Fruit fly (Drosophila melanogaster) whole organism, embryonic: Measurements from ENCODE around the gene Men.

Experiments used
- BEAF-32 ChIP-seq: fragments of 200-800 bp; sonication (Bioruptor generic); optimal IDR thresholded peaks from 3 replicates; lab custom pipeline; 2017; ENCODE audit warnings: missing biosample characterization, missing genetic modification characterization, mild to moderate bottlenecking, moderate library complexity, missing genetic modification reagents
- Bdp1 ChIP-seq: fragments of 200-800 bp; sonication (Bioruptor generic); optimal IDR thresholded peaks from 3 replicates; lab custom pipeline; 2016; ENCODE audit warnings: missing biosample characterization, missing genetic modification characterization
- C15 ChIP-seq: fragments of 200-800 bp; sonication (Bioruptor generic); IDR thresholded peaks from 3 replicates; pipeline ENCODE4 v1.3.6; 2022; ENCODE audit warnings: missing biosample characterization, missing genetic modification characterization
- CG11695 ChIP-seq: fragments of 200-800 bp; sonication (Bioruptor generic); IDR thresholded peaks from 3 replicates; pipeline ENCODE4 v1.3.6; 2022; ENCODE audit warnings: missing biosample characterization, missing genetic modification characterization
- CG11696 ChIP-seq: fragments of 200-800 bp; sonication (Bioruptor generic); IDR thresholded peaks from 2 replicates; pipeline ENCODE4 v1.3.6; 2022; ENCODE audit warnings: missing biosample characterization, missing genetic modification characterization
- CG12219 ChIP-seq: fragments of 200-800 bp; sonication (Bioruptor generic); optimal IDR thresholded peaks from 3 replicates; lab custom pipeline; 2018; ENCODE audit warnings: missing biosample characterization, mild to moderate bottlenecking, missing genetic modification characterization
- CG12236 ChIP-seq: fragments of 200-800 bp; sonication (Bioruptor generic); optimal IDR thresholded peaks from 2 replicates; lab custom pipeline; 2016; ENCODE audit warnings: missing biosample characterization, missing genetic modification characterization
- CG12391 ChIP-seq: fragments of 200-800 bp; sonication (Bioruptor generic); optimal IDR thresholded peaks from 3 replicates; lab custom pipeline; 2018; ENCODE audit warnings: missing biosample characterization, mild to moderate bottlenecking, missing genetic modification characterization, moderate library complexity
- CG12659 ChIP-seq: fragments of 200-800 bp; sonication (Bioruptor generic); optimal IDR thresholded peaks from 3 replicates; lab custom pipeline; 2017; ENCODE audit warnings: mild to moderate bottlenecking, missing biosample characterization, missing genetic modification reagents, missing genetic modification characterization
- CG12769 ChIP-seq: fragments of 200-800 bp; sonication (Bioruptor generic); optimal IDR thresholded peaks from 2 replicates; lab custom pipeline; 2019; ENCODE audit warnings: missing biosample characterization, mild to moderate bottlenecking, missing genetic modification characterization, moderate library complexity
- CG14050 ChIP-seq: fragments of 200-800 bp; sonication (Bioruptor generic); IDR thresholded peaks from 3 replicates; pipeline ENCODE4 v1.3.6; 2022; ENCODE audit warnings: missing biosample characterization, missing genetic modification characterization
- CG14965 ChIP-seq: fragments of 200-800 bp; sonication (Bioruptor generic); optimal IDR thresholded peaks from 2 replicates; lab custom pipeline; 2016; ENCODE audit warnings: missing biosample characterization, missing genetic modification characterization, borderline replicate concordance
- CG15011 ChIP-seq: fragments of 200-800 bp; sonication (Bioruptor generic); optimal IDR thresholded peaks from 3 replicates; lab custom pipeline; 2018; ENCODE audit warnings: missing biosample characterization, mild to moderate bottlenecking, missing genetic modification characterization
- CG15479 ChIP-seq: fragments of 200-800 bp; sonication (Bioruptor generic); optimal IDR thresholded peaks from 3 replicates; lab custom pipeline; 2019; ENCODE audit warnings: missing biosample characterization, mild to moderate bottlenecking, missing genetic modification characterization, moderate library complexity
- CG1647 ChIP-seq: fragments of 200-800 bp; sonication (Bioruptor generic); optimal IDR thresholded peaks from 3 replicates; lab custom pipeline; 2016; ENCODE audit warnings: missing biosample characterization, missing genetic modification characterization
- CG16813 ChIP-seq: fragments of 200-800 bp; sonication (Bioruptor generic); IDR thresholded peaks from 3 replicates; pipeline ENCODE4 v1.3.6; 2022; ENCODE audit warnings: missing biosample characterization, missing genetic modification characterization; ENCODE audit not compliant: partially characterized antibody
- CG18262 ChIP-seq: fragments of 200-800 bp; optimal IDR thresholded peaks from 3 replicates; lab custom pipeline; 2019; ENCODE audit warnings: missing biosample characterization, mild to moderate bottlenecking, missing genetic modification characterization, moderate library complexity
- CG2202 ChIP-seq: fragments of 200-800 bp; sonication (Bioruptor generic); optimal IDR thresholded peaks from 2 replicates; lab custom pipeline; 2018; ENCODE audit warnings: missing biosample characterization, mild to moderate bottlenecking, missing genetic modification characterization
- CG31224 ChIP-seq: fragments of 200-800 bp; sonication (Bioruptor generic); IDR thresholded peaks from 2 replicates; pipeline ENCODE4 v1.3.6; 2022; ENCODE audit warnings: missing biosample characterization, missing genetic modification characterization
- CG31388 ChIP-seq: fragments of 200-800 bp; sonication (Bioruptor generic); optimal IDR thresholded peaks from 2 replicates; lab custom pipeline; 2016; ENCODE audit warnings: missing biosample characterization, missing genetic modification characterization
- CG31441 ChIP-seq: fragments of 200-800 bp; sonication (Bioruptor generic); IDR thresholded peaks from 2 replicates; pipeline ENCODE4 v1.3.6; 2022; ENCODE audit warnings: missing biosample characterization, missing genetic modification characterization
- CG7839 ChIP-seq: fragments of 200-800 bp; sonication (Bioruptor generic); optimal IDR thresholded peaks from 3 replicates; lab custom pipeline; 2018; ENCODE audit warnings: missing biosample characterization, mild to moderate bottlenecking, missing genetic modification characterization, moderate library complexity
- CG9437 ChIP-seq: fragments of 200-800 bp; sonication (Bioruptor generic); optimal IDR thresholded peaks from 2 replicates; lab custom pipeline; 2018; ENCODE audit warnings: missing biosample characterization, mild to moderate bottlenecking, missing genetic modification characterization
- CG9727 ChIP-seq: fragments of 200-800 bp; sonication (Bioruptor generic); optimal IDR thresholded peaks from 3 replicates; lab custom pipeline; 2017; ENCODE audit warnings: missing biosample characterization, mild to moderate bottlenecking, missing genetic modification characterization
- CG9797 ChIP-seq: fragments of 200-800 bp; sonication (Bioruptor generic); optimal IDR thresholded peaks from 3 replicates; lab custom pipeline; 2018; ENCODE audit warnings: missing biosample characterization, mild to moderate bottlenecking, missing genetic modification characterization
- CG9932 ChIP-seq: fragments of 200-800 bp; sonication (Bioruptor generic); IDR thresholded peaks from 2 replicates; pipeline ENCODE4 v1.3.6; 2022; ENCODE audit warnings: missing biosample characterization, missing genetic modification characterization
- Ets65A ChIP-seq: fragments of 200-800 bp; sonication (Bioruptor generic); peaks from one replicate; lab custom pipeline; 2016; ENCODE audit warnings: missing biosample characterization, missing genetic modification characterization
- Fer3 ChIP-seq: fragments of 200-800 bp; sonication (Bioruptor generic); optimal IDR thresholded peaks from 2 replicates; lab custom pipeline; 2018; ENCODE audit warnings: missing biosample characterization, mild to moderate bottlenecking, missing genetic modification characterization, moderate library complexity
- Hey ChIP-seq: fragments of 200-800 bp; sonication (Bioruptor generic); optimal IDR thresholded peaks from 3 replicates; lab custom pipeline; 2018; ENCODE audit warnings: missing biosample characterization, mild to moderate bottlenecking, missing genetic modification characterization
- Lpt ChIP-seq: fragments of >200 bp; optimal IDR thresholded peaks from 2 replicates; lab custom pipeline; 2018; ENCODE audit warnings: missing biosample characterization, missing genetic modification characterization
- Max ChIP-seq: fragments of 200-800 bp; sonication (Bioruptor generic); optimal IDR thresholded peaks from 2 replicates; lab custom pipeline; 2016; ENCODE audit warnings: missing biosample characterization, mild to moderate bottlenecking, missing genetic modification characterization
- Mes4 ChIP-seq: fragments of 200-800 bp; sonication (Bioruptor generic); optimal IDR thresholded peaks from 2 replicates; lab custom pipeline; 2016; ENCODE audit warnings: missing biosample characterization, missing genetic modification characterization
- NC2β ChIP-seq: fragments of 200-800 bp; sonication (Bioruptor generic); optimal IDR thresholded peaks from 2 replicates; lab custom pipeline; 2016; ENCODE audit warnings: missing biosample characterization, missing genetic modification characterization
- Taf1 ChIP-seq: fragments of 200-800 bp; sonication (Bioruptor generic); IDR thresholded peaks from 2 replicates; pipeline ENCODE4 v1.3.6; 2022; ENCODE audit warnings: missing biosample characterization, missing genetic modification characterization
- Xbp1 ChIP-seq: fragments of 200-800 bp; sonication (Bioruptor generic); optimal IDR thresholded peaks from 3 replicates; lab custom pipeline; 2016; ENCODE audit warnings: missing biosample characterization, mild to moderate bottlenecking, missing genetic modification characterization
- crc ChIP-seq: fragments of 200-800 bp; sonication (Bioruptor generic); optimal IDR thresholded peaks from 2 replicates; lab custom pipeline; 2016; ENCODE audit warnings: missing biosample characterization, missing genetic modification characterization
- dm ChIP-seq: fragments of 200-800 bp; sonication (Bioruptor generic); optimal IDR thresholded peaks from 3 replicates; lab custom pipeline; 2016; ENCODE audit warnings: missing biosample characterization, missing genetic modification characterization
- dpn ChIP-seq, 2 experiments: fragments of 200-800 bp; sonication (Bioruptor generic); optimal IDR thresholded peaks; 3 replicates each; lab custom pipeline; 2016; ENCODE audit warnings: missing biosample characterization in 2 of 2, missing genetic modification characterization in 2 of 2
- dysf ChIP-seq: fragments of 200-800 bp; sonication (Bioruptor generic); IDR thresholded peaks from 3 replicates; pipeline ENCODE4 v1.3.6; 2022; ENCODE audit warnings: missing biosample characterization, missing genetic modification characterization
- en ChIP-seq: fragments of 200-800 bp; sonication (Bioruptor generic); optimal IDR thresholded peaks from 2 replicates; lab custom pipeline; 2016; ENCODE audit warnings: missing biosample characterization, missing genetic modification characterization
- gfzf ChIP-seq: fragments of 200-800 bp; sonication (Bioruptor generic); optimal IDR thresholded peaks from 2 replicates; lab custom pipeline; 2016; ENCODE audit warnings: missing biosample characterization, mild to moderate bottlenecking, missing genetic modification characterization, moderate library complexity
- ham ChIP-seq: fragments of 200-800 bp; sonication (Bioruptor generic); IDR thresholded peaks from 2 replicates; pipeline ENCODE4 v1.3.6; 2022; ENCODE audit warnings: missing biosample characterization, missing genetic modification characterization
- klu ChIP-seq: fragments of 200-800 bp; sonication (Bioruptor generic); IDR thresholded peaks from 2 replicates; pipeline ENCODE4 v1.3.6; 2022; ENCODE audit warnings: missing biosample characterization, missing genetic modification characterization
- onecut ChIP-seq: fragments of 200-800 bp; sonication (Bioruptor generic); IDR thresholded peaks from 2 replicates; pipeline ENCODE4 v1.3.6; 2022; ENCODE audit warnings: missing biosample characterization, missing genetic modification characterization
- rib ChIP-seq: fragments of 200-800 bp; sonication (Bioruptor generic); IDR thresholded peaks from 2 replicates; pipeline ENCODE4 v1.3.6; 2022; ENCODE audit warnings: missing biosample characterization, missing genetic modification characterization
- sima ChIP-seq: fragments of 200-800 bp; sonication (Bioruptor generic); optimal IDR thresholded peaks from 2 replicates; lab custom pipeline; 2016; ENCODE audit warnings: missing biosample characterization, missing genetic modification characterization
- slp2 ChIP-seq: fragments of 200-800 bp; sonication (Bioruptor generic); optimal IDR thresholded peaks from 2 replicates; lab custom pipeline; 2016; ENCODE audit warnings: missing biosample characterization, missing genetic modification characterization
- sna ChIP-seq: fragments of 200-800 bp; sonication (Bioruptor generic); IDR thresholded peaks from 2 replicates; pipeline ENCODE4 v1.3.6; 2022; ENCODE audit warnings: missing biosample characterization, missing genetic modification characterization; ENCODE audit not compliant: partially characterized antibody
- tio ChIP-seq: fragments of 200-800 bp; sonication (Bioruptor generic); optimal IDR thresholded peaks from 2 replicates; lab custom pipeline; 2017; ENCODE audit warnings: missing biosample characterization, missing genetic modification characterization, inconsistent platforms
- tll ChIP-seq, 2 experiments: fragments of 200-800 bp in 1 of 2; fragments of >200 bp in 1 of 2; sonication (Bioruptor generic) in 1 of 2; optimal IDR thresholded peaks; 2 replicates each; lab custom pipeline; 2017 to 2019; ENCODE audit warnings: missing biosample characterization in 2 of 2, missing genetic modification characterization in 2 of 2, mild to moderate bottlenecking in 1 of 2, moderate library complexity in 1 of 2
- ttk ChIP-seq: fragments of 200-800 bp; sonication (Bioruptor generic); IDR thresholded peaks from 2 replicates; pipeline ENCODE4 v2.1.2; 2022; ENCODE audit warnings: missing biosample characterization, missing genetic modification characterization
- unpg ChIP-seq: fragments of 200-800 bp; sonication (Bioruptor generic); optimal IDR thresholded peaks from 3 replicates; lab custom pipeline; 2018; ENCODE audit warnings: missing biosample characterization, mild to moderate bottlenecking, missing genetic modification characterization, moderate library complexity

The Men gene

DNA sequence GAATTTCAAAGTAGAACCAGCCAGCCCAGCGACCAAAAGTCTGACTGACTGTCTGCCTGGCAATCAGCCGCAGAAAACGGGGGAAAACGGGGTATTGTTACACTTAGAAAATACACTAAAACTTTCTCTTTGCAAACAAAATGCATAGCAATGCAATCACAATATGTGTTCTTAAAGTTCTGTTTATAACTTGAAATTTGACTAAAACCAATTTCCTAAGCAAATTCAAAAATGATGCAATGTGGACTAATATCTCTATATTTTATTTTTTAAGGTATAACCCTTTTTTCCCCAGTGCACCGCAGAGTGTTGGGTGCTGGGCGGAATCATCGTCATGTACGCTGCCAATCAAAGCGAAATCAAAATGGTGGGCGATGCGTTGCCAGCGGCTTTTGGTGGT, 28.8 kb upstream of the Men start (continued):
- TF ChIP-seq crc (GFP tag; lab: Kevin White, UChicago), result no peak
- TF ChIP-seq CG12236 (GFP tag; lab: Kevin White, UChicago), result no peak
- TF ChIP-seq tio (GFP tag; lab: Kevin White, UChicago), result peak; percentile 17
- TF ChIP-seq CG9932 (GFP tag; lab: Robert Waterston, UW), result 0 out of 2 replicates have a peak, but pooled peaks have one; percentile 11
- no peak for TF ChIP-seq CG12659 (GFP tag; lab: Kevin White, UChicago)
- TF ChIP-seq klu (GFP tag; lab: Robert Waterston, UW), result no peak
- TF ChIP-seq ham, result no peak
- TF ChIP-seq Hey, result no peak
- peak; percentile 51 for TF ChIP-seq CG7839 (tag; lab: Kevin White, UChicago)
- TF ChIP-seq sima (GFP tag; lab: Kevin White, UChicago), result no peak
- peak; percentile 28 for TF ChIP-seq Ets65A (GFP tag; lab: Kevin White, UChicago)
- TF ChIP-seq CG15011 (GFP tag; lab: Kevin White, UChicago), result peak; percentile 2
- TF ChIP-seq Bdp1 (GFP tag; lab: Kevin White, UChicago), result no peak
- no peak for TF ChIP-seq CG18262 (tag; lab: Kevin White, UChicago)
- no peak for TF ChIP-seq NC2β (GFP tag; lab: Kevin White, UChicago)
- TF ChIP-seq CG11696 (GFP tag; lab: Robert Waterston, UW), result no peak
- TF ChIP-seq CG9797 (GFP tag; lab: Kevin White, UChicago), result no peak
- TF ChIP-seq CG11695 (GFP tag; lab: Robert Waterston, UW), result no peak
- TF ChIP-seq CG12391, result no peak
- peak; percentile 35; the same call in 1 of the 2 replicates for TF ChIP-seq ttk
- TF ChIP-seq CG14965 (GFP tag; lab: Kevin White, UChicago), result no peak
- no peak for TF ChIP-seq Lpt
- no peak for TF ChIP-seq C15 (GFP tag; lab: Robert Waterston, UW)
- TF ChIP-seq en (GFP tag; lab: Kevin White, UChicago), result no peak
- TF ChIP-seq gfzf, result no peak
- no peak for TF ChIP-seq CG31388
- no peak for TF ChIP-seq Mes4 (GFP tag; lab: Kevin White, UChicago)
- TF ChIP-seq Fer3 (tag; lab: Kevin White, UChicago), result peak; percentile 22
- TF ChIP-seq dm (GFP tag; lab: Kevin White, UChicago), result no peak
- 0 out of 3 replicates have a peak, but pooled peaks have one; percentile 38 for TF ChIP-seq dysf (GFP tag; lab: Robert Waterston, UW)
- peak; percentile 14; the same call in 1 of the 3 replicates for TF ChIP-seq CG14050 (GFP tag; lab: Robert Waterston, UW)
- TF ChIP-seq CG12769 (tag; lab: Kevin White, UChicago), result no peak
- TF ChIP-seq rib, result no peak
- no peak for TF ChIP-seq tll (GFP tag; optimal IDR thresholded peaks at IDR 0.05; lab: Kevin White, UChicago)
- no peak for TF ChIP-seq sna
- TF ChIP-seq CG31224, result no peak
- TF ChIP-seq Xbp1 (GFP tag; lab: Kevin White, UChicago), result peak; percentile 30
- TF ChIP-seq slp2 (GFP tag; lab: Kevin White, UChicago), result no peak
- TF ChIP-seq Max (GFP tag; lab: Kevin White, UChicago), result no peak
- TF ChIP-seq CG31441 (GFP tag; lab: Robert Waterston, UW), result no peak; the same call in 1 of the 2 replicates
- TF ChIP-seq Taf1 (GFP tag; lab: Robert Waterston, UW), result 0 out of 2 replicates have a peak, but pooled peaks have one; percentile 12
- peak; percentile 16 for TF ChIP-seq CG9727
- no peak for TF ChIP-seq CG15479
- no peak for TF ChIP-seq onecut (GFP tag; lab: Robert Waterston, UW)
- TF ChIP-seq CG2202 (tag; lab: Kevin White, UChicago), result no peak
- no peak for TF ChIP-seq CG1647 (GFP tag; lab: Kevin White, UChicago)
- no peak for TF ChIP-seq BEAF-32 (GFP tag; lab: Kevin White, UChicago)
- TF ChIP-seq CG9437 (GFP tag; lab: Kevin White, UChicago), result no peak
- TF ChIP-seq CG16813 (GFP tag; lab: Robert Waterston, UW), result no peak
- no peak for TF ChIP-seq CG12219 (GFP tag; lab: Kevin White, UChicago)
- TF ChIP-seq dpn (GFP tag; optimal IDR thresholded peaks at IDR 0.05; lab: Kevin White, UChicago), result peak; percentile 8
- no peak for TF ChIP-seq unpg (GFP tag; lab: Kevin White, UChicago)
